Worm (Caenorhabditis elegans): ENCODE data around the gene srh-136.

DNA sequence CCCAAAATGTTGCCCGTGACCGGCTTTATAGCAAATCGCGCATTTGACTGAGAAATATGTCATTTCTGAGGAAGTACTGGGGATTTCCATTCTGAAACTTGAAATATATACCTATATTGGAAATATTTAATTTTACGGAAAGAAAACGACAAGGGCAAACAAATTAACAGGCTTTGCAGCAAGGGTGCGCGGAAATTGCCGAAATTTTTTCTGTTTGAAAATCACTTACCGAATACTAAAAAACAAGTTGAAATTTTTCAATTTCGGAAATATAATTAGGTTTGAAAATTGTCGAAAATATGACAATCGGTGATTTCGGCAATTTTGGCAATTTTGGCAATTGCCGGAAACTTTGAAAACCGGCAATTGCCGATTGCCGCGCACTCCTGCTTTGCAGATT is 8.4 kb upstream of the srh-136 start, which contains the start of gene nhr-54:
- TF ChIP-seq flt-1 (GFP tag; IDR thresholded peaks at IDR 0.05) (no peak), cog-1 (tag; optimal IDR thresholded peaks at IDR 0.05) (no peak), ref-1 (GFP tag; conservative IDR thresholded peaks at IDR 0.05) (no peak), ztf-23 (GFP tag; IDR thresholded peaks at IDR 0.05) (no peak), klf-2 (GFP tag; conservative IDR thresholded peaks at IDR 0.05) (no peak), ztf-29 (GFP tag; IDR thresholded peaks at IDR 0.05) (no peak)
